Worm (Caenorhabditis elegans) whole organism, L1 larva: ENCODE data around the gene K07H8.8.

Experiments
- aha-1 ChIP-seq: fragments of 150-350 bp; optimal IDR thresholded peaks from 2 replicates; lab custom pipeline; 2014; ENCODE audit warnings: missing biosample characterization, missing genetic modification characterization
- ama-1 ChIP-seq: fragments of 150-350 bp; optimal IDR thresholded peaks from 2 replicates; lab custom pipeline; 2014
- ceh-88 ChIP-seq: fragments of 200-800 bp; sonication (Bioruptor generic); IDR thresholded peaks from 2 replicates; pipeline ENCODE4 v1.3.6; 2022; ENCODE audit warnings: missing genetic modification characterization, missing compliant biosample characterization
- dpl-1 ChIP-seq, 3 experiments: fragments of 150-350 bp in 2 of 3; sonication (generic microtip) in 1 of 3; optimal IDR thresholded peaks; 2 replicates each; lab custom pipeline; 2014 to 2017; ENCODE audit warnings: missing biosample characterization in 3 of 3, missing genetic modification characterization in 3 of 3, missing genetic modification reagents in 3 of 3
- egl-27 ChIP-seq, 2 experiments: fragments of 150-350 bp in 1 of 2; sonication (generic microtip); optimal IDR thresholded peaks; 3 replicates each; lab custom pipeline; 2017 to 2018; ENCODE audit warnings: missing biosample characterization in 2 of 2, missing genetic modification characterization in 2 of 2, missing genetic modification reagents in 2 of 2
- isw-1 ChIP-seq: fragments of 200-800 bp; sonication (Bioruptor generic); IDR thresholded peaks from 2 replicates; pipeline ENCODE4 v1.3.6; 2022; ENCODE audit warnings: missing genetic modification characterization, missing compliant biosample characterization
- lin-13 ChIP-seq: fragments of 150-350 bp; optimal IDR thresholded peaks from 2 replicates; lab custom pipeline; 2014; ENCODE audit warnings: missing biosample characterization, missing genetic modification reagents, missing genetic modification characterization
- mep-1 ChIP-seq: fragments of 150-350 bp; optimal IDR thresholded peaks from 2 replicates; lab custom pipeline; 2014; ENCODE audit warnings: missing biosample characterization, missing genetic modification characterization
- nhr-71 ChIP-seq: sonication (generic microtip); optimal IDR thresholded peaks from 2 replicates; lab custom pipeline; 2016; ENCODE audit warnings: mild to moderate bottlenecking, missing genetic modification characterization, moderate library complexity, missing compliant biosample characterization
- nhr-84 ChIP-seq: sonication (generic microtip); optimal IDR thresholded peaks from 2 replicates; lab custom pipeline; 2017; ENCODE audit warnings: missing biosample characterization, missing genetic modification characterization
- pqm-1 ChIP-seq: sonication (generic microtip); optimal IDR thresholded peaks from 3 replicates; lab custom pipeline; 2017; ENCODE audit warnings: missing biosample characterization, missing genetic modification characterization
- tlp-1 ChIP-seq: fragments of 150-350 bp; optimal IDR thresholded peaks from 2 replicates; lab custom pipeline; 2014; ENCODE audit warnings: missing biosample characterization, missing genetic modification characterization
- unc-62 ChIP-seq: fragments of 150-350 bp; optimal IDR thresholded peaks from 2 replicates; lab custom pipeline; 2014; ENCODE audit warnings: missing biosample characterization, missing genetic modification reagents, missing genetic modification characterization
- ztf-4 ChIP-seq: fragments of 150-350 bp; optimal IDR thresholded peaks from 2 replicates; lab custom pipeline; 2014; ENCODE audit warnings: missing biosample characterization, missing genetic modification characterization

- no peak for TF ChIP-seq dpl-1 (GFP tag; optimal IDR thresholded peaks at IDR 0.05; lab: Kevin White, UChicago)
- no peak for TF ChIP-seq lin-13 (GFP tag; lab: Kevin White, UChicago)
- TF ChIP-seq nhr-84 (tag; lab: Kevin White, UChicago): no peak
- TF ChIP-seq aha-1 (tag; lab: Kevin White, UChicago): no peak
- TF ChIP-seq unc-62 (GFP tag; lab: Kevin White, UChicago): no peak
- peak; percentile 63 for TF ChIP-seq nhr-71 (tag; lab: Kevin White, UChicago)
- no peak for TF ChIP-seq ztf-4 (tag; lab: Kevin White, UChicago)
- TF ChIP-seq tlp-1 (tag; lab: Kevin White, UChicago): no peak
- TF ChIP-seq egl-27 (tag; optimal IDR thresholded peaks at IDR 0.05; lab: Kevin White, UChicago): no peak
- TF ChIP-seq ceh-88 (GFP tag; lab: Robert Waterston, UW): no peak
- TF ChIP-seq isw-1 (GFP tag; lab: Robert Waterston, UW): no peak
- no peak for TF ChIP-seq pqm-1 (tag; lab: Kevin White, UChicago)
- peak; percentile 37 for TF ChIP-seq mep-1 (tag; lab: Kevin White, UChicago)
- TF ChIP-seq ama-1 (lab: Kevin White, UChicago): no peak
These were observed 35.8 kb downstream of the K07H8.8 start for ce11 chrIV:8232428-8232827.
